Worm (Caenorhabditis elegans): Measurements from ENCODE around the gene fbxa-152.

- TF ChIP-seq blmp-1 (tag; optimal IDR thresholded peaks at IDR 0.05), result no peak
- TF ChIP-seq snpc-4 (tag; optimal IDR thresholded peaks at IDR 0.05), result no peak
- TF ChIP-seq unc-62 (GFP tag; optimal IDR thresholded peaks at IDR 0.05), result no peak
Measured at ce11 chrV:15563985-15564384, 38.2 kb downstream of the fbxa-152 start.
